Worm (Caenorhabditis elegans) whole organism, L1 larva: Measurements from ENCODE around the gene Y42G9A.3.

Source experiments
- C04F5.9 ChIP-seq: sonication (generic microtip); optimal IDR thresholded peaks from 2 replicates; lab custom pipeline; 2016; ENCODE audit warnings: missing genetic modification characterization, missing compliant biosample characterization
- C16A3.4 ChIP-seq: fragments of 150-350 bp; optimal IDR thresholded peaks from 2 replicates; lab custom pipeline; 2014; ENCODE audit warnings: missing biosample characterization, missing genetic modification characterization
- C34B4.2 ChIP-seq: sonication (generic microtip); optimal IDR thresholded peaks from 2 replicates; lab custom pipeline; 2017; ENCODE audit warnings: mild to moderate bottlenecking, missing genetic modification characterization, missing compliant biosample characterization
- Y116A8C.19 ChIP-seq: sonication (generic microtip); optimal IDR thresholded peaks from 2 replicates; lab custom pipeline; 2016; ENCODE audit warnings: missing compliant biosample characterization, missing genetic modification characterization, borderline replicate concordance
- blmp-1 ChIP-seq: fragments of 150-350 bp; optimal IDR thresholded peaks from 2 replicates; lab custom pipeline; 2014; ENCODE audit warnings: missing biosample characterization, missing genetic modification characterization
- ceh-90 ChIP-seq: sonication (generic microtip); optimal IDR thresholded peaks from 2 replicates; lab custom pipeline; 2016; ENCODE audit warnings: missing genetic modification characterization, missing compliant biosample characterization
- efl-1 ChIP-seq, 4 experiments: fragments of 150-350 bp; optimal IDR thresholded peaks in 3 of 4; peaks in 1 of 4; 1 replicate in 1 of 4; 2 replicates in 3 of 4; lab custom pipeline; 2014; ENCODE audit warnings: missing biosample characterization in 2 of 4, missing genetic modification characterization in 2 of 4, missing genetic modification reagents in 2 of 4
- egl-27 ChIP-seq, 2 experiments: fragments of 150-350 bp in 1 of 2; sonication (generic microtip); optimal IDR thresholded peaks; 3 replicates each; lab custom pipeline; 2017 to 2018; ENCODE audit warnings: missing biosample characterization in 2 of 2, missing genetic modification characterization in 2 of 2, missing genetic modification reagents in 2 of 2
- ets-5 ChIP-seq: fragments of 200-800 bp; sonication (Bioruptor generic); IDR thresholded peaks from 2 replicates; pipeline ENCODE4 v1.3.6; 2022; ENCODE audit warnings: missing genetic modification characterization, missing compliant biosample characterization
- fkh-10 ChIP-seq: sonication (generic microtip); optimal IDR thresholded peaks from 2 replicates; lab custom pipeline; 2017; ENCODE audit warnings: missing biosample characterization, missing genetic modification reagents, missing genetic modification characterization
- hlh-4 ChIP-seq: sonication (generic microtip); optimal IDR thresholded peaks from 2 replicates; lab custom pipeline; 2016; ENCODE audit warnings: mild to moderate bottlenecking, missing genetic modification characterization, missing compliant biosample characterization
- irx-1 ChIP-seq: sonication (generic microtip); optimal IDR thresholded peaks from 2 replicates; lab custom pipeline; 2016; ENCODE audit warnings: missing genetic modification characterization, missing compliant biosample characterization
- isw-1 ChIP-seq: fragments of 200-800 bp; sonication (Bioruptor generic); IDR thresholded peaks from 2 replicates; pipeline ENCODE4 v1.3.6; 2022; ENCODE audit warnings: missing genetic modification characterization, missing compliant biosample characterization
- mdl-1 ChIP-seq, 2 experiments: fragments of 150-350 bp; optimal IDR thresholded peaks; 2 replicates each; lab custom pipeline; 2014 to 2017; ENCODE audit warnings: missing biosample characterization in 2 of 2, missing genetic modification characterization in 2 of 2, inconsistent platforms in 1 of 2
- nhr-20 ChIP-seq: sonication (generic microtip); optimal IDR thresholded peaks from 2 replicates; lab custom pipeline; 2016; ENCODE audit warnings: mild to moderate bottlenecking, missing genetic modification characterization, missing compliant biosample characterization
- nhr-237 ChIP-seq: fragments of 150-350 bp; optimal IDR thresholded peaks from 2 replicates; lab custom pipeline; 2014; ENCODE audit warnings: missing biosample characterization, missing genetic modification characterization
- nhr-28 ChIP-seq: fragments of 150-350 bp; optimal IDR thresholded peaks from 2 replicates; lab custom pipeline; 2014; ENCODE audit warnings: missing biosample characterization, missing genetic modification characterization
- nhr-85 ChIP-seq: sonication (generic microtip); peaks from one replicate; lab custom pipeline; 2016; ENCODE audit warnings: missing genetic modification characterization, inconsistent platforms, missing compliant biosample characterization
- pag-3 ChIP-seq: sonication (generic microtip); optimal IDR thresholded peaks from 2 replicates; lab custom pipeline; 2017; ENCODE audit warnings: missing genetic modification characterization, mild to moderate bottlenecking, missing compliant biosample characterization, antibody characterized with exemption, borderline replicate concordance; ENCODE audit not compliant: insufficient read depth
- pax-3 ChIP-seq: fragments of 200-800 bp; sonication (Bioruptor generic); optimal IDR thresholded peaks from 2 replicates; lab custom pipeline; 2018; ENCODE audit warnings: mild to moderate bottlenecking, missing genetic modification characterization, moderate library complexity, missing compliant biosample characterization
- tlp-1 ChIP-seq: fragments of 150-350 bp; optimal IDR thresholded peaks from 2 replicates; lab custom pipeline; 2014; ENCODE audit warnings: missing biosample characterization, missing genetic modification characterization
- unc-86 ChIP-seq: sonication (generic microtip); optimal IDR thresholded peaks from 2 replicates; lab custom pipeline; 2016; ENCODE audit warnings: missing genetic modification characterization, missing compliant biosample characterization
- vab-15 ChIP-seq: sonication (generic microtip); optimal IDR thresholded peaks from 2 replicates; lab custom pipeline; 2017; ENCODE audit warnings: missing genotype, mild to moderate bottlenecking, missing genetic modification characterization, missing compliant biosample characterization
- zip-4 ChIP-seq: fragments of 200-800 bp; sonication (Bioruptor generic); optimal IDR thresholded peaks from 2 replicates; lab custom pipeline; 2018; ENCODE audit warnings: mild to moderate bottlenecking, missing genetic modification characterization, moderate library complexity, missing compliant biosample characterization

Y42G9A.3 gene

ce11 chrIII:6190810-6191209 is 44.8 kb downstream of the Y42G9A.3 start, which contains the start of gene C23G10.5:
C23G10.5 (plus strand) TSS chrIII:6191110.
- TF ChIP-seq mdl-1 (tag; optimal IDR thresholded peaks at IDR 0.05; lab: Kevin White, UChicago) (no peak), hlh-4 (no peak), zip-4 (GFP tag; lab: Kevin White, UChicago) (no peak), isw-1 (GFP tag; lab: Robert Waterston, UW) (no peak), blmp-1 (tag; lab: Kevin White, UChicago) (no peak), pag-3 (tag; lab: Kevin White, UChicago) (no peak), ceh-90 (tag; lab: Kevin White, UChicago) (no peak), egl-27 (tag; optimal IDR thresholded peaks at IDR 0.05; lab: Kevin White, UChicago) (no peak), C34B4.2 (no peak), fkh-10 (no peak), pax-3 (no peak), efl-1 (optimal IDR thresholded peaks at IDR 0.05; lab: Kevin White, UChicago) (no peak), efl-1 (GFP tag; optimal IDR thresholded peaks at IDR 0.05 in 1 of 2; lab: Kevin White, UChicago) (no peak), C04F5.9 (no peak), nhr-237 (tag; lab: Kevin White, UChicago) (no peak)

ce11 chrIII:6194480-6194879 is 48.4 kb downstream of the Y42G9A.3 start, which contains the start of gene ugt-66:
ugt-66 (minus strand) TSS chrIII:6194580.
- TF ChIP-seq ets-5, result no peak
- no peak for TF ChIP-seq tlp-1
- TF ChIP-seq hlh-4, result no peak
- TF ChIP-seq Y116A8C.19, result no peak
- no peak for TF ChIP-seq C16A3.4
- no peak for TF ChIP-seq nhr-85 (tag; lab: Kevin White, UChicago)
- TF ChIP-seq vab-15 (tag; lab: Kevin White, UChicago), result no peak
- TF ChIP-seq irx-1, result no peak
- no peak for TF ChIP-seq nhr-28 (tag; lab: Kevin White, UChicago)
- TF ChIP-seq pax-3, result no peak
- TF ChIP-seq unc-86 (tag; lab: Kevin White, UChicago), result no peak

- TF ChIP-seq efl-1 (optimal IDR thresholded peaks at IDR 0.05; lab: Kevin White, UChicago), result no peak
- TF ChIP-seq efl-1 (GFP tag; optimal IDR thresholded peaks at IDR 0.05 in 1 of 2; lab: Kevin White, UChicago), result peak in 1 of 2 experiments; percentile 63
- TF ChIP-seq nhr-20 (tag; lab: Kevin White, UChicago), result no peak
Observed at ce11 chrIII:6195718-6196117, 49.7 kb downstream of the Y42G9A.3 start.
